Fruit fly (Drosophila melanogaster): ENCODE measurements around the gene CG3337.

Gene CG3337

dm6 chr3R:21246492-21247061 lies 23.2 kb upstream of the CG3337 start, which contains the start of gene ETHR (continued):
- TF ChIP-seq net (GFP tag; optimal IDR thresholded peaks at IDR 0.05) (peak; percentile 29), CG6276 (GFP tag; optimal IDR thresholded peaks at IDR 0.05) (peak; percentile 2), CG6854 (GFP tag; optimal IDR thresholded peaks at IDR 0.05) (no peak), CG8632 (GFP tag; optimal IDR thresholded peaks at IDR 0.05) (peak; percentile 2), ss (GFP tag; optimal IDR thresholded peaks at IDR 0.05) (no peak), CG7368 (GFP tag; optimal IDR thresholded peaks at IDR 0.05) (no peak), Hr39 (GFP tag; optimal IDR thresholded peaks at IDR 0.05) (no peak), salr (GFP tag; optimal IDR thresholded peaks at IDR 0.05) (no peak), CG16779 (tag; optimal IDR thresholded peaks at IDR 0.05) (peak; percentile 86), CG11762 (GFP tag; optimal IDR thresholded peaks at IDR 0.05; ENCODE audit: insufficient read depth) (no peak), vri (GFP tag; optimal IDR thresholded peaks at IDR 0.05) (peak; percentile 93), Hr4 (GFP tag; optimal IDR thresholded peaks at IDR 0.05) (peak; percentile 31), spab (GFP tag; optimal IDR thresholded peaks at IDR 0.05) (no peak), CG1621 (tag; optimal IDR thresholded peaks at IDR 0.05) (no peak), fd85E (GFP tag; optimal IDR thresholded peaks at IDR 0.05) (no peak), esn (GFP tag; optimal IDR thresholded peaks at IDR 0.05) (no peak), Sox102F (GFP tag; optimal IDR thresholded peaks at IDR 0.05) (no peak)

- no peak for TF ChIP-seq Smox (GFP tag; optimal IDR thresholded peaks at IDR 0.05)
- TF ChIP-seq net (GFP tag; optimal IDR thresholded peaks at IDR 0.05) = no peak
- TF ChIP-seq fkh (GFP tag; optimal IDR thresholded peaks at IDR 0.05) = no peak
- no peak for TF ChIP-seq CG6808 (GFP tag; optimal IDR thresholded peaks at IDR 0.05)
- no peak for TF ChIP-seq dsx (GFP tag; optimal IDR thresholded peaks at IDR 0.05; ENCODE audit: poor library complexity, severe bottlenecking)
- TF ChIP-seq CG6163 (GFP tag; IDR thresholded peaks at IDR 0.05) = no peak
- TF ChIP-seq achi (GFP tag; optimal IDR thresholded peaks at IDR 0.05) = no peak
- TF ChIP-seq CG8119 (GFP tag; IDR thresholded peaks at IDR 0.05) = no peak
- TF ChIP-seq Blimp-1 (GFP tag; optimal IDR thresholded peaks at IDR 0.05) = no peak
- no peak for TF ChIP-seq Ets96B (tag; optimal IDR thresholded peaks at IDR 0.05)
- TF ChIP-seq CG10669 (GFP tag; optimal IDR thresholded peaks at IDR 0.05) = no peak
- TF ChIP-seq OdsH (GFP tag; optimal IDR thresholded peaks at IDR 0.05) = no peak
- no peak for TF ChIP-seq fd59A (GFP tag; optimal IDR thresholded peaks at IDR 0.05)
- no peak for TF ChIP-seq CG3919 (GFP tag; optimal IDR thresholded peaks at IDR 0.05)
- no peak for TF ChIP-seq dac (GFP tag; optimal IDR thresholded peaks at IDR 0.05)
Observed at dm6 chr3R:21245846-21246245, 22.5 kb upstream of the CG3337 start.

- TF ChIP-seq CG6792 (GFP tag; optimal IDR thresholded peaks at IDR 0.05) (no peak), Blimp-1 (GFP tag; optimal IDR thresholded peaks at IDR 0.05) (no peak), Eip78C (GFP tag) (no peak), Eip93F (GFP tag; optimal IDR thresholded peaks at IDR 0.05) (no peak), topi (GFP tag; optimal IDR thresholded peaks at IDR 0.05) (no peak), CG34406 (GFP tag; optimal IDR thresholded peaks at IDR 0.05) (no peak), salr (GFP tag; optimal IDR thresholded peaks at IDR 0.05) (no peak), OdsH (GFP tag; optimal IDR thresholded peaks at IDR 0.05) (no peak), ss (GFP tag; optimal IDR thresholded peaks at IDR 0.05) (no peak), CG7368 (GFP tag; optimal IDR thresholded peaks at IDR 0.05) (no peak), dsx (GFP tag; optimal IDR thresholded peaks at IDR 0.05; ENCODE audit: poor library complexity, severe bottlenecking) (no peak), Smox (GFP tag; optimal IDR thresholded peaks at IDR 0.05) (no peak), esn (GFP tag; optimal IDR thresholded peaks at IDR 0.05) (no peak), CG6854 (GFP tag; optimal IDR thresholded peaks at IDR 0.05) (no peak), CG1621 (tag; optimal IDR thresholded peaks at IDR 0.05) (no peak), Gug (GFP tag; IDR thresholded peaks at IDR 0.05) (no peak), CG10631 (GFP tag; optimal IDR thresholded peaks at IDR 0.05) (no peak), eg (GFP tag; IDR thresholded peaks at IDR 0.05) (no peak), fkh (GFP tag; optimal IDR thresholded peaks at IDR 0.05) (no peak)
Observed at dm6 chr3R:21242318-21242717, 18.9 kb upstream of the CG3337 start, which contains the start of gene CG5892. CG5892 (plus strand) TSS chr3R:21242618.
